Fruit fly (Drosophila melanogaster) whole organism, prepupa: ENCODE measurements around the gene Wnt10.

ENCODE experiments used
- CG10631 ChIP-seq: fragments of 200-800 bp; sonication (Bioruptor generic); optimal IDR thresholded peaks from 2 replicates; lab custom pipeline; 2016; ENCODE audit warnings: missing biosample characterization, missing genetic modification characterization
- CG10669 ChIP-seq: fragments of 200-800 bp; sonication (Bioruptor generic); optimal IDR thresholded peaks from 3 replicates; lab custom pipeline; 2018; ENCODE audit warnings: missing biosample characterization, mild to moderate bottlenecking, missing genetic modification characterization, moderate library complexity
- CG11294 ChIP-seq: fragments of 200-800 bp; sonication (Bioruptor generic); IDR thresholded peaks from 2 replicates; pipeline ENCODE4 v1.3.6; 2022; ENCODE audit warnings: missing biosample characterization, missing genetic modification characterization
- CG11762 ChIP-seq: fragments of 200-800 bp; sonication (Bioruptor generic); optimal IDR thresholded peaks from 3 replicates; lab custom pipeline; 2016; ENCODE audit warnings: missing biosample characterization, missing genetic modification characterization; ENCODE audit not compliant: insufficient read depth
- CG11902 ChIP-seq: fragments of 200-800 bp; sonication (Bioruptor generic); optimal IDR thresholded peaks from 3 replicates; lab custom pipeline; 2016; ENCODE audit warnings: missing biosample characterization, missing genetic modification characterization
- CG15336 ChIP-seq: fragments of 200-800 bp; sonication (Bioruptor generic); IDR thresholded peaks from 2 replicates; pipeline ENCODE4 v1.3.6; 2022; ENCODE audit warnings: missing biosample characterization, missing genetic modification characterization
- CG1621 ChIP-seq: fragments of 200-800 bp; sonication (Bioruptor generic); optimal IDR thresholded peaks from 3 replicates; lab custom pipeline; 2018; ENCODE audit warnings: missing biosample characterization, mild to moderate bottlenecking, missing genetic modification characterization
- CG16779 ChIP-seq: fragments of 200-800 bp; sonication (Bioruptor generic); optimal IDR thresholded peaks from 3 replicates; lab custom pipeline; 2017; ENCODE audit warnings: missing biosample characterization, mild to moderate bottlenecking, missing genetic modification characterization
- CG31627 ChIP-seq: fragments of 200-800 bp; sonication (Bioruptor generic); optimal IDR thresholded peaks from 3 replicates; lab custom pipeline; 2016; ENCODE audit warnings: missing biosample characterization, missing genetic modification characterization
- CG34406 ChIP-seq: fragments of 200-800 bp; sonication (Bioruptor generic); optimal IDR thresholded peaks from 3 replicates; lab custom pipeline; 2016; ENCODE audit warnings: missing biosample characterization, missing genetic modification characterization
- CG3919 ChIP-seq: fragments of 200-800 bp; sonication (Bioruptor generic); optimal IDR thresholded peaks from 3 replicates; lab custom pipeline; 2016; ENCODE audit warnings: missing biosample characterization, missing genetic modification characterization
- CG4318 ChIP-seq: fragments of 200-800 bp; sonication (Bioruptor generic); optimal IDR thresholded peaks from 3 replicates; lab custom pipeline; 2017; ENCODE audit warnings: missing biosample characterization, mild to moderate bottlenecking, missing genetic modification characterization
- CG6163 ChIP-seq: fragments of 200-800 bp; sonication (Bioruptor generic); IDR thresholded peaks from 3 replicates; pipeline ENCODE4 v1.3.6; 2022; ENCODE audit warnings: missing biosample characterization, missing genetic modification characterization
- CG6792 ChIP-seq: fragments of 200-800 bp; sonication (Bioruptor generic); optimal IDR thresholded peaks from 3 replicates; lab custom pipeline; 2016; ENCODE audit warnings: missing biosample characterization, missing genetic modification characterization
- CG6854 ChIP-seq: fragments of 200-800 bp; sonication (Bioruptor generic); optimal IDR thresholded peaks from 2 replicates; lab custom pipeline; 2017; ENCODE audit warnings: missing biosample characterization, mild to moderate bottlenecking, missing genetic modification characterization
- CG7368 ChIP-seq: fragments of 200-800 bp; sonication (Bioruptor generic); optimal IDR thresholded peaks from 3 replicates; lab custom pipeline; 2016; ENCODE audit warnings: missing biosample characterization, missing genetic modification characterization
- CG8119 ChIP-seq: fragments of 200-800 bp; sonication (Bioruptor generic); IDR thresholded peaks from 3 replicates; pipeline ENCODE4 v1.3.6; 2022; ENCODE audit warnings: missing biosample characterization, missing genetic modification characterization
- CG8319 ChIP-seq: fragments of 200-800 bp; sonication (Bioruptor generic); optimal IDR thresholded peaks from 3 replicates; lab custom pipeline; 2016; ENCODE audit warnings: missing biosample characterization, missing genetic modification characterization
- CG8632 ChIP-seq: fragments of 200-800 bp; sonication (Bioruptor generic); optimal IDR thresholded peaks from 3 replicates; lab custom pipeline; 2016; ENCODE audit warnings: missing biosample characterization, missing genetic modification characterization
- CG9139 ChIP-seq: fragments of 200-800 bp; sonication (Bioruptor generic); optimal IDR thresholded peaks from 3 replicates; lab custom pipeline; 2017; ENCODE audit warnings: missing biosample characterization, mild to moderate bottlenecking, missing genetic modification characterization
- Eip75B ChIP-seq: fragments of 200-800 bp; sonication (Bioruptor generic); optimal IDR thresholded peaks from 3 replicates; lab custom pipeline; 2016; ENCODE audit warnings: missing biosample characterization, missing genetic modification characterization
- Eip78C ChIP-seq: fragments of 200-800 bp; sonication (Bioruptor generic); peaks from one replicate; lab custom pipeline; 2016; ENCODE audit warnings: missing biosample characterization, missing genetic modification characterization
- Eip93F ChIP-seq: fragments of 200-800 bp; sonication (Bioruptor generic); optimal IDR thresholded peaks from 2 replicates; lab custom pipeline; 2016; ENCODE audit warnings: missing biosample characterization, mild to moderate bottlenecking, missing genetic modification characterization
- Ets21C ChIP-seq: fragments of 200-800 bp; sonication (Bioruptor generic); optimal IDR thresholded peaks from 3 replicates; lab custom pipeline; 2016; ENCODE audit warnings: missing biosample characterization, missing genetic modification characterization
- Gug ChIP-seq: fragments of 200-800 bp; sonication (Bioruptor generic); IDR thresholded peaks from 2 replicates; pipeline ENCODE4 v1.3.6; 2022; ENCODE audit warnings: missing biosample characterization, missing genetic modification characterization
- Hr39 ChIP-seq: fragments of 200-800 bp; sonication (Bioruptor generic); optimal IDR thresholded peaks from 2 replicates; lab custom pipeline; 2016; ENCODE audit warnings: missing biosample characterization, missing genetic modification characterization
- Hr4 ChIP-seq: fragments of 200-800 bp; sonication (Bioruptor generic); optimal IDR thresholded peaks from 3 replicates; lab custom pipeline; 2016; ENCODE audit warnings: missing biosample characterization, missing genetic modification characterization
- Lpt ChIP-seq: fragments of 200-800 bp; sonication (Bioruptor generic); optimal IDR thresholded peaks from 3 replicates; lab custom pipeline; 2016; ENCODE audit warnings: missing biosample characterization, missing genetic modification characterization
- Met ChIP-seq: fragments of 200-800 bp; sonication (Bioruptor generic); optimal IDR thresholded peaks from 3 replicates; lab custom pipeline; 2016; ENCODE audit warnings: missing biosample characterization, missing genetic modification characterization
- OdsH ChIP-seq: fragments of 200-800 bp; sonication (Bioruptor generic); optimal IDR thresholded peaks from 3 replicates; lab custom pipeline; 2016; ENCODE audit warnings: missing biosample characterization, missing genetic modification characterization
- Smox ChIP-seq: fragments of 200-800 bp; sonication (Bioruptor generic); optimal IDR thresholded peaks from 3 replicates; lab custom pipeline; 2016; ENCODE audit warnings: missing biosample characterization, missing genetic modification characterization
- Sox102F ChIP-seq: fragments of 200-800 bp; sonication (Bioruptor generic); optimal IDR thresholded peaks from 2 replicates; lab custom pipeline; 2016; ENCODE audit warnings: missing biosample characterization, mild to moderate bottlenecking, missing genetic modification characterization
- Sox15 ChIP-seq: fragments of 200-800 bp; sonication (Bioruptor generic); optimal IDR thresholded peaks from 3 replicates; lab custom pipeline; 2016; ENCODE audit warnings: missing biosample characterization, missing genetic modification characterization
- achi ChIP-seq: fragments of 200-800 bp; sonication (Bioruptor generic); optimal IDR thresholded peaks from 3 replicates; lab custom pipeline; 2016; ENCODE audit warnings: missing biosample characterization, missing genetic modification characterization
- acj6 ChIP-seq: fragments of 200-800 bp; sonication (Bioruptor generic); optimal IDR thresholded peaks from 3 replicates; lab custom pipeline; 2016; ENCODE audit warnings: missing biosample characterization, missing genetic modification characterization
- cyc ChIP-seq: fragments of 200-800 bp; sonication (Bioruptor generic); optimal IDR thresholded peaks from 3 replicates; lab custom pipeline; 2016; ENCODE audit warnings: missing biosample characterization, missing genetic modification characterization
- dac ChIP-seq: fragments of 200-800 bp; sonication (Bioruptor generic); optimal IDR thresholded peaks from 2 replicates; lab custom pipeline; 2017; ENCODE audit warnings: missing biosample characterization, mild to moderate bottlenecking, missing genetic modification characterization
- eg ChIP-seq: fragments of 200-800 bp; sonication (Bioruptor generic); IDR thresholded peaks from 3 replicates; pipeline ENCODE4 v1.3.6; 2022; ENCODE audit warnings: missing biosample characterization, missing genetic modification characterization
- esn ChIP-seq: fragments of 200-800 bp; sonication (Bioruptor generic); optimal IDR thresholded peaks from 2 replicates; lab custom pipeline; 2016; ENCODE audit warnings: missing biosample characterization, mild to moderate bottlenecking, missing genetic modification characterization, moderate library complexity
- fd59A ChIP-seq: fragments of 200-800 bp; sonication (Bioruptor generic); optimal IDR thresholded peaks from 2 replicates; lab custom pipeline; 2017; ENCODE audit warnings: missing biosample characterization, mild to moderate bottlenecking, missing genetic modification characterization, missing genetic modification reagents
- fd85E ChIP-seq: fragments of 200-800 bp; sonication (Bioruptor generic); optimal IDR thresholded peaks from 3 replicates; lab custom pipeline; 2016; ENCODE audit warnings: missing biosample characterization, missing genetic modification characterization
- lz ChIP-seq: fragments of 200-800 bp; sonication (Bioruptor generic); optimal IDR thresholded peaks from 3 replicates; lab custom pipeline; 2016; ENCODE audit warnings: missing biosample characterization, missing genetic modification characterization
- salr ChIP-seq, 2 experiments: fragments of 200-800 bp; sonication (Bioruptor generic); optimal IDR thresholded peaks; 3 replicates each; lab custom pipeline; 2016 to 2018; ENCODE audit warnings: missing biosample characterization in 2 of 2, missing genetic modification characterization in 2 of 2, mild to moderate bottlenecking in 1 of 2
- svp ChIP-seq: fragments of 200-800 bp; sonication (Bioruptor generic); peaks from one replicate; lab custom pipeline; 2016; ENCODE audit warnings: missing biosample characterization, missing genetic modification characterization
- topi ChIP-seq: fragments of 200-800 bp; sonication (Bioruptor generic); optimal IDR thresholded peaks from 3 replicates; lab custom pipeline; 2016; ENCODE audit warnings: missing biosample characterization, missing genetic modification characterization
- vri ChIP-seq: fragments of 200-800 bp; sonication (Bioruptor generic); optimal IDR thresholded peaks from 3 replicates; lab custom pipeline; 2016; ENCODE audit warnings: missing biosample characterization, mild to moderate bottlenecking, missing genetic modification characterization

Gene Wnt10

dm6 chr2L:7363079-7363478 is at the start of gene Wnt10:
Gene Wnt10 (plus strand): TSS chr2L:7363379.
- TF ChIP-seq fd59A (GFP tag; lab: Kevin White, UChicago) (no peak), dac (GFP tag; lab: Kevin White, UChicago) (no peak), CG6792 (GFP tag; lab: Kevin White, UChicago) (no peak), salr (GFP tag; optimal IDR thresholded peaks at IDR 0.05; lab: Kevin White, UChicago) (no peak)

dm6 chr2L:7315523-7315922 is 47.7 kb upstream of the Wnt10 start:
- no peak for TF ChIP-seq CG6854 (GFP tag; lab: Kevin White, UChicago)
- no peak for TF ChIP-seq Ets21C (GFP tag; lab: Kevin White, UChicago)
- peak; percentile 36 for TF ChIP-seq Eip78C (GFP tag; lab: Kevin White, UChicago)

dm6 chr2L:7319335-7319734 is 43.8 kb upstream of the Wnt10 start:
- TF ChIP-seq CG6163 (GFP tag; lab: Robert Waterston, UW), result peak; percentile 44; the same call in 1 of the 3 replicates
- peak; percentile 24 for TF ChIP-seq CG34406 (GFP tag; lab: Kevin White, UChicago)
- no peak for TF ChIP-seq Hr4 (GFP tag; lab: Kevin White, UChicago)
- TF ChIP-seq Sox15 (GFP tag; lab: Kevin White, UChicago), result no peak
- TF ChIP-seq esn (GFP tag; lab: Kevin White, UChicago), result peak; percentile 20
- TF ChIP-seq fd59A (GFP tag; lab: Kevin White, UChicago), result peak; percentile 0
- TF ChIP-seq vri (GFP tag; lab: Kevin White, UChicago), result no peak
- TF ChIP-seq CG8319 (GFP tag; lab: Kevin White, UChicago), result no peak
- no peak for TF ChIP-seq lz
- TF ChIP-seq Smox (GFP tag; lab: Kevin White, UChicago), result no peak
- peak; percentile 3 for TF ChIP-seq CG7368 (GFP tag; lab: Kevin White, UChicago)
- TF ChIP-seq CG10669 (GFP tag; lab: Kevin White, UChicago), result peak; percentile 3
- peak; percentile 24 for TF ChIP-seq topi
- TF ChIP-seq acj6 (GFP tag; lab: Kevin White, UChicago), result peak; percentile 41
- TF ChIP-seq OdsH (GFP tag; lab: Kevin White, UChicago), result peak; percentile 46
- no peak for TF ChIP-seq Ets21C (GFP tag; lab: Kevin White, UChicago)
- TF ChIP-seq CG3919 (GFP tag; lab: Kevin White, UChicago), result peak; percentile 61
- TF ChIP-seq CG31627 (GFP tag; lab: Kevin White, UChicago), result peak; percentile 25
- no peak for TF ChIP-seq CG11294 (GFP tag; lab: Robert Waterston, UW)
- peak; percentile 37 for TF ChIP-seq Met (GFP tag; lab: Kevin White, UChicago)
- TF ChIP-seq CG10631, result peak; percentile 37
- TF ChIP-seq Eip93F, result no peak
- no peak for TF ChIP-seq CG6854 (GFP tag; lab: Kevin White, UChicago)
- no peak for TF ChIP-seq CG9139 (GFP tag; lab: Kevin White, UChicago)
- peak; percentile 20 for TF ChIP-seq CG6792 (GFP tag; lab: Kevin White, UChicago)
- peak; percentile 80 for TF ChIP-seq Eip78C (GFP tag; lab: Kevin White, UChicago)
- peak; percentile 36 for TF ChIP-seq CG8632
- TF ChIP-seq Lpt (GFP tag; lab: Kevin White, UChicago), result no peak
- TF ChIP-seq Hr39 (GFP tag; lab: Kevin White, UChicago), result peak; percentile 52
- TF ChIP-seq cyc (GFP tag; lab: Kevin White, UChicago), result peak; percentile 39
- TF ChIP-seq Eip75B, result no peak
- peak; percentile 10 for TF ChIP-seq achi (GFP tag; lab: Kevin White, UChicago)
- peak; percentile 13 for TF ChIP-seq CG11902
- TF ChIP-seq fd85E (GFP tag; lab: Kevin White, UChicago), result no peak
- no peak for TF ChIP-seq salr (GFP tag; optimal IDR thresholded peaks at IDR 0.05; lab: Kevin White, UChicago)
- TF ChIP-seq svp (GFP tag; lab: Kevin White, UChicago), result no peak
- TF ChIP-seq, all 60 proteins: peak for 20

- TF ChIP-seq CG4318 (GFP tag; lab: Kevin White, UChicago), result no peak
- peak; percentile 66 for TF ChIP-seq CG9139 (GFP tag; lab: Kevin White, UChicago)
- peak; percentile 84 for TF ChIP-seq Eip78C (GFP tag; lab: Kevin White, UChicago)
- peak; percentile 23; the same call in 1 of the 3 replicates for TF ChIP-seq CG8119
- TF ChIP-seq CG31627 (GFP tag; lab: Kevin White, UChicago), result peak; percentile 64
- TF ChIP-seq CG1621 (tag; lab: Kevin White, UChicago), result peak; percentile 76
- peak; percentile 38 for TF ChIP-seq CG8632
- TF ChIP-seq achi (GFP tag; lab: Kevin White, UChicago), result peak; percentile 55
- no peak for TF ChIP-seq Gug (GFP tag; lab: Robert Waterston, UW)
- TF ChIP-seq CG16779 (tag; lab: Kevin White, UChicago), result no peak
- peak; percentile 43 for TF ChIP-seq CG34406 (GFP tag; lab: Kevin White, UChicago)
- peak; percentile 96 for TF ChIP-seq svp (GFP tag; lab: Kevin White, UChicago)
- TF ChIP-seq Smox (GFP tag; lab: Kevin White, UChicago), result peak; percentile 75
- no peak for TF ChIP-seq CG11762 (GFP tag; lab: Kevin White, UChicago)
- TF ChIP-seq lz, result peak; percentile 70
- TF ChIP-seq CG10631, result peak; percentile 59
- no peak for TF ChIP-seq eg (GFP tag; lab: Robert Waterston, UW)
- TF ChIP-seq Hr39 (GFP tag; lab: Kevin White, UChicago), result peak; percentile 67
- peak; percentile 80 for TF ChIP-seq Sox102F (GFP tag; lab: Kevin White, UChicago)
- TF ChIP-seq CG15336 (GFP tag; lab: Robert Waterston, UW), result no peak
Measured at dm6 chr2L:7319914-7320313, 43.3 kb upstream of the Wnt10 start.
